Fruit fly (Drosophila melanogaster): Measurements from ENCODE around the gene trk.

Gene trk

dm6 chr2L:10226213-10226723, 45.9 kb downstream of the trk start:
- TF ChIP-seq pan (optimal IDR thresholded peaks at IDR 0.05) (no peak), CG8478 (optimal IDR thresholded peaks at IDR 0.05) (no peak), usp (GFP tag; optimal IDR thresholded peaks at IDR 0.05) (no peak), EcR (GFP tag; optimal IDR thresholded peaks at IDR 0.05) (no peak), psq (optimal IDR thresholded peaks at IDR 0.05) (no peak), Dll (optimal IDR thresholded peaks at IDR 0.05) (no peak)

- TF ChIP-seq pan (optimal IDR thresholded peaks at IDR 0.05): no peak
- no peak for TF ChIP-seq EcR (GFP tag; optimal IDR thresholded peaks at IDR 0.05)
- no peak for TF ChIP-seq psq (optimal IDR thresholded peaks at IDR 0.05)
- TF ChIP-seq Dll (optimal IDR thresholded peaks at IDR 0.05): no peak
- no peak for TF ChIP-seq usp (GFP tag; optimal IDR thresholded peaks at IDR 0.05)
- TF ChIP-seq CG8478 (optimal IDR thresholded peaks at IDR 0.05): no peak
Measured at dm6 chr2L:10222550-10223231, 49.4 kb downstream of the trk start, which contains the start of gene Bcs1. Bcs1 (plus strand) TSS chr2L:10222657.
